Fruit fly (Drosophila melanogaster): Measurements from ENCODE around the gene ovm.

dm6 chr2L:121456-121831 lies 19.3 kb downstream of the ovm start, which contains the start of gene CG4822:
- TF ChIP-seq CG14655 (GFP tag; optimal IDR thresholded peaks at IDR 0.05) (no peak), CG17806 (tag; optimal IDR thresholded peaks at IDR 0.05) (no peak), EcR (GFP tag; optimal IDR thresholded peaks at IDR 0.05) (peak; percentile 87), Ets98B (GFP tag; IDR thresholded peaks at IDR 0.05) (peak; percentile 83; the same call in 1 of the 2 replicates), CG8301 (tag; optimal IDR thresholded peaks at IDR 0.05) (no peak), Pif1A (GFP tag; optimal IDR thresholded peaks at IDR 0.05) (no peak), CG8159 (tag; optimal IDR thresholded peaks at IDR 0.05) (no peak)
